Worm (Caenorhabditis elegans) whole organism, L2 larva: Measurements from ENCODE around the gene C01C4.2.

Experiments
- C34F6.9 ChIP-seq: fragments of 150-350 bp; optimal IDR thresholded peaks from 2 replicates; lab custom pipeline; 2014; ENCODE audit warnings: missing biosample characterization, missing genetic modification characterization
- F13H6.1 ChIP-seq: sonication (generic microtip); optimal IDR thresholded peaks from 2 replicates; lab custom pipeline; 2016; ENCODE audit warnings: missing genetic modification characterization, missing compliant biosample characterization
- R02D3.7 ChIP-seq: fragments of 150-350 bp; optimal IDR thresholded peaks from 2 replicates; lab custom pipeline; 2014; ENCODE audit warnings: missing biosample characterization, missing genetic modification characterization
- ZK546.5 ChIP-seq: sonication (generic microtip); optimal IDR thresholded peaks from 2 replicates; lab custom pipeline; 2017; ENCODE audit warnings: missing biosample characterization, missing genetic modification characterization
- alr-1 ChIP-seq: fragments of 150-350 bp; optimal IDR thresholded peaks from 2 replicates; lab custom pipeline; 2014; ENCODE audit warnings: missing biosample characterization, missing genetic modification characterization
- aly-2 ChIP-seq: fragments of 150-350 bp; optimal IDR thresholded peaks from 2 replicates; lab custom pipeline; 2014; ENCODE audit warnings: missing biosample characterization, missing genetic modification characterization
- blmp-1 ChIP-seq: sonication (generic microtip); optimal IDR thresholded peaks from 2 replicates; lab custom pipeline; 2017; ENCODE audit warnings: missing genetic modification characterization, mild to moderate bottlenecking, missing compliant biosample characterization, antibody characterized with exemption, moderate library complexity; ENCODE audit not compliant: insufficient read depth
- crh-2 ChIP-seq: sonication (generic microtip); optimal IDR thresholded peaks from 2 replicates; lab custom pipeline; 2017; ENCODE audit warnings: missing biosample characterization, missing genetic modification characterization
- dmd-4 ChIP-seq: sonication (generic microtip); optimal IDR thresholded peaks from 2 replicates; lab custom pipeline; 2017; ENCODE audit warnings: missing biosample characterization, missing genetic modification characterization
- egl-27 ChIP-seq: sonication (generic microtip); optimal IDR thresholded peaks from 3 replicates; lab custom pipeline; 2017; ENCODE audit warnings: missing biosample characterization, missing genetic modification reagents, missing genetic modification characterization
- elt-1 ChIP-seq: fragments of 150-350 bp; optimal IDR thresholded peaks from 2 replicates; lab custom pipeline; 2014; ENCODE audit warnings: missing biosample characterization, missing genetic modification characterization
- elt-3 ChIP-seq: sonication (generic microtip); optimal IDR thresholded peaks from 2 replicates; lab custom pipeline; 2017; ENCODE audit warnings: missing biosample characterization, missing genetic modification characterization
- fos-1 ChIP-seq: fragments of 150-350 bp; optimal IDR thresholded peaks from 2 replicates; lab custom pipeline; 2014; ENCODE audit warnings: missing biosample characterization, missing genetic modification characterization
- gmeb-1 ChIP-seq: fragments of 150-350 bp; optimal IDR thresholded peaks from 2 replicates; lab custom pipeline; 2014; ENCODE audit warnings: missing biosample characterization, missing genetic modification characterization
- lin-11 ChIP-seq: fragments of 150-350 bp; sonication (generic microtip); optimal IDR thresholded peaks from 2 replicates; lab custom pipeline; 2014; ENCODE audit warnings: missing biosample characterization, missing genetic modification characterization, inconsistent platforms, mixed read lengths
- lin-39 ChIP-seq: fragments of 150-350 bp; optimal IDR thresholded peaks from 2 replicates; lab custom pipeline; 2014; ENCODE audit warnings: missing biosample characterization, missing genetic modification reagents, missing genetic modification characterization
- lsy-2 ChIP-seq, 2 experiments: fragments of 150-350 bp in 1 of 2; sonication (generic microtip) in 1 of 2; optimal IDR thresholded peaks; 2 replicates each; lab custom pipeline; 2014 to 2017; ENCODE audit warnings: missing biosample characterization in 2 of 2, missing genetic modification characterization in 2 of 2
- mab-5 ChIP-seq: fragments of 150-350 bp; optimal IDR thresholded peaks from 2 replicates; lab custom pipeline; 2014; ENCODE audit warnings: missing biosample characterization, missing genetic modification characterization
- mbf-1 ChIP-seq: sonication (generic microtip); optimal IDR thresholded peaks from 2 replicates; lab custom pipeline; 2017; ENCODE audit warnings: missing biosample characterization, missing genetic modification characterization
- nhr-11 ChIP-seq: fragments of 150-350 bp; optimal IDR thresholded peaks from 2 replicates; lab custom pipeline; 2014; ENCODE audit warnings: missing biosample characterization, missing genetic modification characterization
- nhr-12 ChIP-seq: fragments of 150-350 bp; optimal IDR thresholded peaks from 2 replicates; lab custom pipeline; 2014; ENCODE audit warnings: missing biosample characterization, missing genetic modification characterization
- nhr-129 ChIP-seq: fragments of 150-350 bp; optimal IDR thresholded peaks from 2 replicates; lab custom pipeline; 2014; ENCODE audit warnings: missing biosample characterization, missing genetic modification characterization
- nhr-21 ChIP-seq: fragments of 150-350 bp; optimal IDR thresholded peaks from 2 replicates; lab custom pipeline; 2014; ENCODE audit warnings: missing biosample characterization, missing genetic modification characterization
- nhr-23 ChIP-seq: fragments of 150-350 bp; optimal IDR thresholded peaks from 2 replicates; lab custom pipeline; 2014; ENCODE audit warnings: missing biosample characterization, missing genetic modification reagents, missing genetic modification characterization
- nhr-237 ChIP-seq: fragments of 150-350 bp; optimal IDR thresholded peaks from 2 replicates; lab custom pipeline; 2014; ENCODE audit warnings: missing biosample characterization, missing genetic modification characterization
- nhr-6 ChIP-seq: fragments of 150-350 bp; optimal IDR thresholded peaks from 2 replicates; lab custom pipeline; 2014; ENCODE audit warnings: missing biosample characterization, missing genetic modification characterization
- nhr-77 ChIP-seq: fragments of 150-350 bp; optimal IDR thresholded peaks from 2 replicates; lab custom pipeline; 2014; ENCODE audit warnings: missing biosample characterization, missing genetic modification characterization
- sem-4 ChIP-seq: fragments of 150-350 bp; optimal IDR thresholded peaks from 2 replicates; lab custom pipeline; 2014; ENCODE audit warnings: missing biosample characterization, missing genetic modification reagents, missing genetic modification characterization
- skn-1 ChIP-seq: sonication (generic microtip); optimal IDR thresholded peaks from 2 replicates; lab custom pipeline; 2017; ENCODE audit warnings: missing biosample characterization, missing genetic modification characterization
- sma-3 ChIP-seq: sonication (generic microtip); optimal IDR thresholded peaks from 2 replicates; lab custom pipeline; 2016; ENCODE audit warnings: missing genetic modification reagents, missing genetic modification characterization, missing compliant biosample characterization
- sma-9 ChIP-seq, 2 experiments: fragments of 150-350 bp in 1 of 2; sonication (generic microtip) in 1 of 2; optimal IDR thresholded peaks; 2 replicates each; lab custom pipeline; 2014 to 2016; ENCODE audit warnings: missing genetic modification characterization in 2 of 2, mild to moderate bottlenecking in 1 of 2, missing biosample characterization in 1 of 2, missing compliant biosample characterization in 1 of 2, missing genetic modification reagents in 1 of 2, moderate library complexity in 1 of 2
- snpc-4 ChIP-seq: fragments of 150-350 bp; optimal IDR thresholded peaks from 2 replicates; lab custom pipeline; 2014; ENCODE audit warnings: missing biosample characterization, missing genetic modification characterization
- unc-55 ChIP-seq: fragments of 150-350 bp; sonication (generic microtip); optimal IDR thresholded peaks from 3 replicates; lab custom pipeline; 2014; ENCODE audit warnings: missing biosample characterization, missing genetic modification reagents, missing genetic modification characterization
- unc-62 ChIP-seq: fragments of 150-350 bp; optimal IDR thresholded peaks from 2 replicates; lab custom pipeline; 2014; ENCODE audit warnings: missing biosample characterization, missing genetic modification reagents, missing genetic modification characterization
- zag-1 ChIP-seq: fragments of 150-350 bp; optimal IDR thresholded peaks from 2 replicates; lab custom pipeline; 2014; ENCODE audit warnings: missing biosample characterization, missing genetic modification characterization
- ztf-1 ChIP-seq: fragments of 200-800 bp; sonication (Bioruptor generic); conservative IDR thresholded peaks from 2 replicates; pipeline ENCODE4 v1.3.6; 2022; ENCODE audit warnings: missing genetic modification characterization, missing compliant biosample characterization
- ztf-11 ChIP-seq: sonication (generic microtip); optimal IDR thresholded peaks from 2 replicates; lab custom pipeline; 2017; ENCODE audit warnings: missing biosample characterization, missing genetic modification characterization
- ztf-4 ChIP-seq: fragments of 150-350 bp; optimal IDR thresholded peaks from 2 replicates; lab custom pipeline; 2014; ENCODE audit warnings: missing biosample characterization, missing genetic modification characterization

C01C4.2 gene

ce11 chrX:3755753-3756152 lies 40.9 kb downstream of the C01C4.2 start:
- TF ChIP-seq nhr-12 (tag; lab: Kevin White, UChicago): no peak
- no peak for TF ChIP-seq nhr-11
- TF ChIP-seq nhr-77 (tag; lab: Kevin White, UChicago): no peak
- TF ChIP-seq blmp-1 (tag; lab: Kevin White, UChicago): no peak
- TF ChIP-seq nhr-6: no peak
- TF ChIP-seq elt-3: no peak
- no peak for TF ChIP-seq mab-5 (tag; lab: Kevin White, UChicago)
- TF ChIP-seq lin-39 (tag; lab: Kevin White, UChicago): no peak
- TF ChIP-seq lsy-2 (tag; optimal IDR thresholded peaks at IDR 0.05; lab: Kevin White, UChicago): no peak
- TF ChIP-seq nhr-23 (tag; lab: Kevin White, UChicago): no peak
- no peak for TF ChIP-seq dmd-4 (tag; lab: Kevin White, UChicago)

- TF ChIP-seq sma-9 (GFP tag; optimal IDR thresholded peaks at IDR 0.05; lab: Kevin White, UChicago) (peak; percentile 20), sma-9 (tag; optimal IDR thresholded peaks at IDR 0.05; lab: Kevin White, UChicago) (no peak), nhr-129 (tag; lab: Kevin White, UChicago) (no peak), nhr-21 (tag; lab: Kevin White, UChicago) (peak; percentile 31), mbf-1 (tag; lab: Kevin White, UChicago) (no peak), ztf-4 (tag; lab: Kevin White, UChicago) (no peak), egl-27 (tag; lab: Kevin White, UChicago) (no peak)
Observed at ce11 chrX:3756238-3756637, 41.3 kb downstream of the C01C4.2 start.

- TF ChIP-seq sma-3 (no peak), C34F6.9 (tag; lab: Kevin White, UChicago) (no peak), egl-27 (tag; lab: Kevin White, UChicago) (no peak), skn-1 (tag; lab: Kevin White, UChicago) (no peak), nhr-237 (tag; lab: Kevin White, UChicago) (no peak), fos-1 (no peak), zag-1 (tag; lab: Kevin White, UChicago) (no peak), elt-1 (tag; lab: Kevin White, UChicago) (no peak), gmeb-1 (tag; lab: Kevin White, UChicago) (no peak), snpc-4 (no peak), sem-4 (tag; lab: Kevin White, UChicago) (no peak), ztf-11 (tag; lab: Kevin White, UChicago) (no peak), unc-62 (GFP tag; lab: Kevin White, UChicago) (no peak), F13H6.1 (no peak), mbf-1 (tag; lab: Kevin White, UChicago) (no peak), alr-1 (tag; lab: Kevin White, UChicago) (no peak), ztf-1 (no peak), dmd-4 (tag; lab: Kevin White, UChicago) (no peak), ZK546.5 (no peak), nhr-12 (tag; lab: Kevin White, UChicago) (no peak)
Observed at ce11 chrX:3758399-3758798, 43.5 kb downstream of the C01C4.2 start, which contains the start of gene T14G12.12. Gene T14G12.12, minus strand, starts transcription at chrX:3758499.

ce11 chrX:3759345-3759744 lies 44.4 kb downstream of the C01C4.2 start, which contains the start of gene T14G12.6:
Gene T14G12.6, minus strand, starts transcription at chrX:3759445.
- no peak for TF ChIP-seq lin-11 (tag; lab: Kevin White, UChicago)
- no peak for TF ChIP-seq R02D3.7 (tag; lab: Kevin White, UChicago)
- TF ChIP-seq nhr-21 (tag; lab: Kevin White, UChicago): no peak
- TF ChIP-seq aly-2 (tag; lab: Kevin White, UChicago): no peak
- no peak for TF ChIP-seq C34F6.9 (tag; lab: Kevin White, UChicago)
- TF ChIP-seq snpc-4: no peak
- TF ChIP-seq F13H6.1: no peak
- TF ChIP-seq ZK546.5: no peak
- TF ChIP-seq mbf-1 (tag; lab: Kevin White, UChicago): no peak
- no peak for TF ChIP-seq nhr-6
- TF ChIP-seq crh-2 (tag; lab: Kevin White, UChicago): no peak
- no peak for TF ChIP-seq unc-55 (GFP tag; lab: Kevin White, UChicago)
